Fruit fly (Drosophila melanogaster): ENCODE results near the gene Spn28Dc.

Spn28Dc gene

DNA sequence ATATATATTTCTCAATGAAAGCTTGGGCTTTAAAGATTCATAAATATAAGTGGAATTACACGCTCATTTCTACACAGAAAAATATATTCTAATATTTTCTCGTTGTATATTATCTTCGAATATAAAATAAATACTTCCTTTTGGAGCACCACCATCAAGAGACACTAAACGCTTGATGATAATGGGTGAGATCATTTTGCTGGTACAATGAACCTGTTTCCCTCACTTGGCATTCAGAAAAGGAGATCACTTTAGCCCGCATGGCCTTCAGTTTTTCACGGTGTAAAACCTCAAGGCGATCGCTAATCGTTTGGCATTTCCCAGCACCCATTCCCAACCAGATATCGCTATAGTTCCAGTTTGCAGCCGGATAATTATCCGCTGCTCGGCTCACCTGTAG, 972 bp downstream of the Spn28Dc start:
- no peak for TF ChIP-seq Rel (GFP tag; optimal IDR thresholded peaks at IDR 0.05)
- TF ChIP-seq Rel (tag; optimal IDR thresholded peaks at IDR 0.05): no peak
- TF ChIP-seq dl (GFP tag; optimal IDR thresholded peaks at IDR 0.05; ENCODE audit: insufficient read depth in 1 of 2, partially characterized antibody in 2 of 2): no peak
- no peak for TF ChIP-seq dsf (GFP tag; optimal IDR thresholded peaks at IDR 0.05; ENCODE audit: borderline replicate concordance)
- TF ChIP-seq Hnf4 (GFP tag; optimal IDR thresholded peaks at IDR 0.05): no peak
- TF ChIP-seq lola (GFP tag; optimal IDR thresholded peaks at IDR 0.05): no peak
- TF ChIP-seq CrebA (GFP tag; optimal IDR thresholded peaks at IDR 0.05; ENCODE audit: borderline replicate concordance): no peak
- TF ChIP-seq Dfd (GFP tag; optimal IDR thresholded peaks at IDR 0.05): no peak
- TF ChIP-seq fru (GFP tag; optimal IDR thresholded peaks at IDR 0.05): peak; percentile 33
- TF ChIP-seq N (GFP tag; optimal IDR thresholded peaks at IDR 0.05): no peak
- peak; percentile 31 for TF ChIP-seq CG32264 (GFP tag; optimal IDR thresholded peaks at IDR 0.05)
- peak; percentile 65 for TF ChIP-seq HLH106 (tag; optimal IDR thresholded peaks at IDR 0.05)
- TF ChIP-seq ey (GFP tag; optimal IDR thresholded peaks at IDR 0.05): peak; percentile 55
- TF ChIP-seq OdsH (GFP tag; optimal IDR thresholded peaks at IDR 0.05): peak; percentile 50
- TF ChIP-seq Hr83 (GFP tag; optimal IDR thresholded peaks at IDR 0.05; ENCODE audit: poor library complexity, severe bottlenecking): no peak
- no peak for TF ChIP-seq tai (GFP tag; optimal IDR thresholded peaks at IDR 0.05)
- no peak for TF ChIP-seq jim (GFP tag; optimal IDR thresholded peaks at IDR 0.05)
- TF ChIP-seq sage (GFP tag; optimal IDR thresholded peaks at IDR 0.05): no peak
- TF ChIP-seq psq (GFP tag; optimal IDR thresholded peaks at IDR 0.05): peak; percentile 32
- no peak for TF ChIP-seq Myc (optimal IDR thresholded peaks at IDR 0.05)
- peak; percentile 27 for TF ChIP-seq dmrt93B (GFP tag; optimal IDR thresholded peaks at IDR 0.05)
- TF ChIP-seq Vsx2 (GFP tag; optimal IDR thresholded peaks at IDR 0.05; ENCODE audit: partially characterized antibody): no peak
- peak; percentile 51 for TF ChIP-seq br (GFP tag; optimal IDR thresholded peaks at IDR 0.05)
- TF ChIP-seq Mio (GFP tag; optimal IDR thresholded peaks at IDR 0.05): no peak
- no peak for TF ChIP-seq Dif (GFP tag; optimal IDR thresholded peaks at IDR 0.05; ENCODE audit: partially characterized antibody)
- peak; percentile 52 for TF ChIP-seq rgr (GFP tag; optimal IDR thresholded peaks at IDR 0.05)
- TF ChIP-seq Hr78 (GFP tag; optimal IDR thresholded peaks at IDR 0.05): no peak
- TF ChIP-seq usp (GFP tag; optimal IDR thresholded peaks at IDR 0.05): no peak
- TF ChIP-seq foxo (GFP tag; optimal IDR thresholded peaks at IDR 0.05): peak in 1 of 2 experiments; percentile 54
- TF ChIP-seq GATAd (GFP tag; optimal IDR thresholded peaks at IDR 0.05): no peak
- peak; percentile 49 for TF ChIP-seq woc (GFP tag; optimal IDR thresholded peaks at IDR 0.05)
- peak; percentile 34 for TF ChIP-seq Sp1 (GFP tag; optimal IDR thresholded peaks at IDR 0.05)
- TF ChIP-seq pan (optimal IDR thresholded peaks at IDR 0.05): no peak
- TF ChIP-seq Jra (GFP tag; optimal IDR thresholded peaks at IDR 0.05): peak; percentile 2
- TF ChIP-seq brk (GFP tag; optimal IDR thresholded peaks at IDR 0.05): no peak
- TF ChIP-seq h (GFP tag; optimal IDR thresholded peaks at IDR 0.05): peak; percentile 74
- TF ChIP-seq CG9705 (GFP tag; optimal IDR thresholded peaks at IDR 0.05): peak; percentile 42
- no peak for TF ChIP-seq sv (GFP tag; optimal IDR thresholded peaks at IDR 0.05)
- TF ChIP-seq Abd-B (GFP tag; optimal IDR thresholded peaks at IDR 0.05): no peak

DNA sequence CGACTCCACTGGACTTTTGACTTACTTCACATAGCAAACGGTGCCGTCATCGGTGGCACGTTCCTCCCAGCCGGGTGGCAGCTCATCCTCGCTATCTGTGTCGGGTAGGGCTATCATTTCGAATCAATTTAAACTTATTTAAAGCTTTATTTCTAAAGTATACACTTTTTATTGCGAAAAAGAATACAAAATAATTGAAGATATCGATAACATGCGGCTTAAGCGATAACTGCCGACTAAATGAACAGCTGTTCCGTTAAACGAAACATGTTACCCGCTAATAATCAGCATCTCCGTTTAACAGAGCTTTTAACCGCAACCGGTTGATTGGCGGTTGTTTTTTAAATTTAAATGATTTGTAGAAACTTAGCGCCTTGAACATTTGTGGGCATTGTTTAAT, 2.9 kb downstream of the Spn28Dc start, which contains the start of gene Wwox:
TSS of gene Wwox (minus strand) at position 215 of the 400 bp plus-strand sequence.
- TF ChIP-seq tai (GFP tag; optimal IDR thresholded peaks at IDR 0.05) (no peak), Hnf4 (GFP tag; optimal IDR thresholded peaks at IDR 0.05) (no peak), sage (GFP tag; optimal IDR thresholded peaks at IDR 0.05) (peak; percentile 26), CG32264 (GFP tag; optimal IDR thresholded peaks at IDR 0.05) (no peak), OdsH (GFP tag; optimal IDR thresholded peaks at IDR 0.05) (no peak), N (GFP tag; optimal IDR thresholded peaks at IDR 0.05) (no peak), foxo (GFP tag; optimal IDR thresholded peaks at IDR 0.05) (peak in 1 of 2 experiments; percentile 44), brk (GFP tag; optimal IDR thresholded peaks at IDR 0.05) (peak; percentile 32), Sp1 (GFP tag; optimal IDR thresholded peaks at IDR 0.05) (no peak), Myc (optimal IDR thresholded peaks at IDR 0.05) (peak; percentile 33), fru (GFP tag; optimal IDR thresholded peaks at IDR 0.05) (no peak), rgr (GFP tag; optimal IDR thresholded peaks at IDR 0.05) (peak; percentile 87), Dif (GFP tag; optimal IDR thresholded peaks at IDR 0.05; ENCODE audit: partially characterized antibody) (no peak)
